Worm (Caenorhabditis elegans) whole organism, late embryonic: ENCODE measurements around the gene gst-4.

Source experiments
- C08G9.2 ChIP-seq: sonication (generic microtip); optimal IDR thresholded peaks from 2 replicates; lab custom pipeline; 2016; ENCODE audit warnings: mild to moderate bottlenecking, missing genetic modification characterization, moderate library complexity, missing compliant biosample characterization
- K09A11.1 ChIP-seq: sonication (generic microtip); optimal IDR thresholded peaks from 2 replicates; lab custom pipeline; 2017; ENCODE audit warnings: antibody characterized with exemption, mild to moderate bottlenecking, missing genetic modification characterization, missing compliant biosample characterization; ENCODE audit not compliant: insufficient read depth
- T23F11.4 ChIP-seq: fragments of 200-800 bp; sonication (Bioruptor generic); optimal IDR thresholded peaks from 2 replicates; lab custom pipeline; 2018; ENCODE audit warnings: mild to moderate bottlenecking, missing genetic modification characterization, missing compliant biosample characterization
- ahr-1 ChIP-seq: sonication (generic microtip); optimal IDR thresholded peaks from 2 replicates; lab custom pipeline; 2016; ENCODE audit warnings: missing genetic modification characterization, missing compliant biosample characterization
- ceh-14 ChIP-seq: sonication (generic microtip); optimal IDR thresholded peaks from 2 replicates; lab custom pipeline; 2016; ENCODE audit warnings: missing genotype, missing genetic modification characterization, missing compliant biosample characterization
- ceh-19 ChIP-seq: fragments of 200-800 bp; sonication (Bioruptor generic); optimal IDR thresholded peaks from 2 replicates; lab custom pipeline; 2018; ENCODE audit warnings: mild to moderate bottlenecking, missing genetic modification characterization, missing compliant biosample characterization
- ceh-2 ChIP-seq: sonication (generic microtip); optimal IDR thresholded peaks from 2 replicates; lab custom pipeline; 2016; ENCODE audit warnings: missing genotype, missing genetic modification characterization, missing compliant biosample characterization
- ceh-24 ChIP-seq: sonication (generic microtip); optimal IDR thresholded peaks from 2 replicates; lab custom pipeline; 2016; ENCODE audit warnings: mild to moderate bottlenecking, missing genetic modification characterization, missing compliant biosample characterization
- ceh-30 ChIP-seq: fragments of 150-350 bp; optimal IDR thresholded peaks from 2 replicates; lab custom pipeline; 2014; ENCODE audit warnings: missing biosample characterization, missing genetic modification characterization
- ceh-31 ChIP-seq: sonication (generic microtip); optimal IDR thresholded peaks from 2 replicates; lab custom pipeline; 2016; ENCODE audit warnings: missing genetic modification characterization, missing compliant biosample characterization
- ceh-34 ChIP-seq: sonication (generic microtip); optimal IDR thresholded peaks from 2 replicates; lab custom pipeline; 2016; ENCODE audit warnings: mild to moderate bottlenecking, missing genetic modification characterization, missing compliant biosample characterization
- ceh-48 ChIP-seq: sonication (generic microtip); optimal IDR thresholded peaks from 2 replicates; lab custom pipeline; 2016; ENCODE audit warnings: missing genetic modification characterization, inconsistent platforms, missing compliant biosample characterization
- ceh-9 ChIP-seq: sonication (generic microtip); optimal IDR thresholded peaks from 2 replicates; lab custom pipeline; 2016; ENCODE audit warnings: mild to moderate bottlenecking, missing genetic modification characterization, inconsistent platforms, missing compliant biosample characterization
- che-1 ChIP-seq: sonication (generic microtip); optimal IDR thresholded peaks from 2 replicates; lab custom pipeline; 2016; ENCODE audit warnings: mild to moderate bottlenecking, missing genetic modification characterization, missing compliant biosample characterization
- dmd-4 ChIP-seq: sonication (generic microtip); optimal IDR thresholded peaks from 2 replicates; lab custom pipeline; 2016; ENCODE audit warnings: borderline replicate concordance, missing genetic modification characterization, missing compliant biosample characterization
- dve-1 ChIP-seq: sonication (generic microtip); optimal IDR thresholded peaks from 2 replicates; lab custom pipeline; 2017; ENCODE audit warnings: antibody characterized with exemption, mild to moderate bottlenecking, missing genetic modification characterization, missing compliant biosample characterization
- elt-2 ChIP-seq: sonication (generic microtip); optimal IDR thresholded peaks from 2 replicates; lab custom pipeline; 2016; ENCODE audit warnings: missing genetic modification reagents, missing genetic modification characterization, missing compliant biosample characterization
- elt-4 ChIP-seq: sonication (generic microtip); optimal IDR thresholded peaks from 2 replicates; lab custom pipeline; 2016; ENCODE audit warnings: missing genetic modification characterization, missing compliant biosample characterization
- ets-4 ChIP-seq: sonication (generic microtip); optimal IDR thresholded peaks from 2 replicates; lab custom pipeline; 2016; ENCODE audit warnings: missing genetic modification characterization, missing compliant biosample characterization
- fax-1 ChIP-seq: sonication (generic microtip); optimal IDR thresholded peaks from 2 replicates; lab custom pipeline; 2016; ENCODE audit warnings: missing genotype, missing genetic modification characterization, missing compliant biosample characterization
- fkh-10 ChIP-seq: fragments of 150-350 bp; optimal IDR thresholded peaks from 2 replicates; lab custom pipeline; 2014; ENCODE audit warnings: missing biosample characterization, missing genetic modification reagents, missing genetic modification characterization
- gmeb-2 ChIP-seq: sonication (generic microtip); optimal IDR thresholded peaks from 2 replicates; lab custom pipeline; 2016; ENCODE audit warnings: missing genetic modification characterization, inconsistent platforms, missing compliant biosample characterization
- hlh-15 ChIP-seq: sonication (generic microtip); optimal IDR thresholded peaks from 2 replicates; lab custom pipeline; 2016; ENCODE audit warnings: missing genetic modification characterization, missing compliant biosample characterization
- hlh-30 ChIP-seq: sonication (generic microtip); optimal IDR thresholded peaks from 2 replicates; lab custom pipeline; 2017; ENCODE audit warnings: antibody characterized with exemption, missing genetic modification characterization, missing compliant biosample characterization; ENCODE audit not compliant: insufficient read depth
- lin-11 ChIP-seq: fragments of 200-800 bp; sonication (Bioruptor generic); optimal IDR thresholded peaks from 2 replicates; lab custom pipeline; 2018; ENCODE audit warnings: mild to moderate bottlenecking, missing genetic modification characterization, missing compliant biosample characterization
- mec-3 ChIP-seq: sonication (generic microtip); optimal IDR thresholded peaks from 2 replicates; lab custom pipeline; 2016; ENCODE audit warnings: borderline replicate concordance, missing genetic modification characterization, missing compliant biosample characterization
- nfya-1 ChIP-seq: sonication (generic microtip); optimal IDR thresholded peaks from 2 replicates; lab custom pipeline; 2017; ENCODE audit warnings: missing genetic modification characterization, mild to moderate bottlenecking, missing compliant biosample characterization, antibody characterized with exemption, moderate library complexity
- nhr-232 ChIP-seq: sonication (generic microtip); optimal IDR thresholded peaks from 2 replicates; lab custom pipeline; 2016; ENCODE audit warnings: missing genetic modification characterization, missing compliant biosample characterization
- npax-4 ChIP-seq: sonication (generic microtip); optimal IDR thresholded peaks from 2 replicates; lab custom pipeline; 2016; ENCODE audit warnings: missing genetic modification characterization, missing compliant biosample characterization
- odd-2 ChIP-seq: sonication (generic microtip); optimal IDR thresholded peaks from 2 replicates; lab custom pipeline; 2017; ENCODE audit warnings: antibody characterized with exemption, mild to moderate bottlenecking, missing genetic modification characterization, missing compliant biosample characterization
- pag-3 ChIP-seq: sonication (generic microtip); optimal IDR thresholded peaks from 2 replicates; lab custom pipeline; 2016; ENCODE audit warnings: missing compliant biosample characterization, missing genetic modification characterization, borderline replicate concordance
- pat-9 ChIP-seq: fragments of 200-800 bp; sonication (Bioruptor generic); optimal IDR thresholded peaks from 2 replicates; lab custom pipeline; 2018; ENCODE audit warnings: mild to moderate bottlenecking, missing genetic modification characterization, moderate library complexity, missing compliant biosample characterization
- pqm-1 ChIP-seq: sonication (generic microtip); optimal IDR thresholded peaks from 2 replicates; lab custom pipeline; 2016; ENCODE audit warnings: missing genetic modification characterization, missing compliant biosample characterization
- pros-1 ChIP-seq: fragments of 150-350 bp; optimal IDR thresholded peaks from 2 replicates; lab custom pipeline; 2014; ENCODE audit warnings: missing biosample characterization, missing genetic modification reagents, missing genetic modification characterization
- ref-2 ChIP-seq: sonication (generic microtip); optimal IDR thresholded peaks from 2 replicates; lab custom pipeline; 2016; ENCODE audit warnings: missing genetic modification characterization, missing compliant biosample characterization
- sox-4 ChIP-seq: sonication (generic microtip); optimal IDR thresholded peaks from 2 replicates; lab custom pipeline; 2017; ENCODE audit warnings: mild to moderate bottlenecking, missing genetic modification characterization, inconsistent platforms, missing compliant biosample characterization
- syd-9 ChIP-seq: sonication (generic microtip); optimal IDR thresholded peaks from 2 replicates; lab custom pipeline; 2016; ENCODE audit warnings: mild to moderate bottlenecking, missing genetic modification characterization, moderate library complexity, missing compliant biosample characterization
- tbx-2 ChIP-seq: sonication (generic microtip); optimal IDR thresholded peaks from 2 replicates; lab custom pipeline; 2016; ENCODE audit warnings: missing genetic modification characterization, missing compliant biosample characterization
- unc-3 ChIP-seq, 2 experiments: fragments of 200-800 bp in 1 of 2; sonication (Bioruptor generic) in 1 of 2; sonication (generic microtip) in 1 of 2; conservative IDR thresholded peaks in 1 of 2; optimal IDR thresholded peaks in 1 of 2; 2 replicates each; pipeline versions ENCODE4 v1.3.6 to Lab custom; 2016 to 2022; ENCODE audit warnings: missing compliant biosample characterization in 2 of 2, missing genetic modification characterization in 2 of 2, missing genetic modification reagents in 1 of 2
- unc-42 ChIP-seq: sonication (generic microtip); optimal IDR thresholded peaks from 2 replicates; lab custom pipeline; 2016; ENCODE audit warnings: missing genotype, missing genetic modification characterization, missing compliant biosample characterization
- unc-55 ChIP-seq: sonication (generic microtip); optimal IDR thresholded peaks from 2 replicates; lab custom pipeline; 2017; ENCODE audit warnings: missing biosample characterization, missing genetic modification reagents, missing genetic modification characterization
- unc-86 ChIP-seq: sonication (generic microtip); optimal IDR thresholded peaks from 2 replicates; lab custom pipeline; 2016; ENCODE audit warnings: missing genetic modification characterization, missing compliant biosample characterization
- zip-5 ChIP-seq: sonication (generic microtip); optimal IDR thresholded peaks from 2 replicates; lab custom pipeline; 2016; ENCODE audit warnings: missing genetic modification characterization, missing compliant biosample characterization
- ztf-16 ChIP-seq: sonication (generic microtip); optimal IDR thresholded peaks from 2 replicates; lab custom pipeline; 2017; ENCODE audit warnings: missing genetic modification characterization, missing compliant biosample characterization

The gst-4 gene

ce11 chrIV:10170808-10171207, 28.8 kb downstream of the gst-4 start:
- TF ChIP-seq ceh-31 (tag; lab: Kevin White, UChicago) (no peak), unc-3 (GFP tag; conservative IDR thresholded peaks at IDR 0.05; lab: Robert Waterston, UW) (no peak), unc-3 (tag; optimal IDR thresholded peaks at IDR 0.05; lab: Kevin White, UChicago) (no peak), dve-1 (tag; lab: Kevin White, UChicago) (no peak), ceh-24 (no peak), unc-42 (tag; lab: Kevin White, UChicago) (peak; percentile 100), hlh-15 (tag; lab: Kevin White, UChicago) (no peak), npax-4 (tag; lab: Kevin White, UChicago) (no peak), elt-2 (tag; lab: Kevin White, UChicago) (no peak)

ce11 chrIV:10174328-10174727, 32.3 kb downstream of the gst-4 start, which contains the start of gene pxf-1:
TSS of gene pxf-1 (minus strand) at chrIV:10174341.
- TF ChIP-seq fkh-10 (GFP tag; lab: Kevin White, UChicago) (no peak), lin-11 (tag; lab: Kevin White, UChicago) (no peak), ceh-2 (tag; lab: Kevin White, UChicago) (no peak), unc-42 (tag; lab: Kevin White, UChicago) (peak; percentile 24), K09A11.1 (tag; lab: Kevin White, UChicago) (no peak)
- TF ChIP-seq, all 69 proteins: peak for 1

- no peak for TF ChIP-seq unc-55 (GFP tag; lab: Kevin White, UChicago)
- TF ChIP-seq elt-2 (tag; lab: Kevin White, UChicago) = peak; percentile 92
- TF ChIP-seq odd-2 = no peak
- no peak for TF ChIP-seq hlh-30 (tag; lab: Kevin White, UChicago)
- no peak for TF ChIP-seq sox-4 (tag; lab: Kevin White, UChicago)
- no peak for TF ChIP-seq ceh-14 (tag; lab: Kevin White, UChicago)
- no peak for TF ChIP-seq ztf-16 (tag; lab: Kevin White, UChicago)
- TF ChIP-seq ceh-30 (tag; lab: Kevin White, UChicago) = no peak
- no peak for TF ChIP-seq ahr-1 (tag; lab: Kevin White, UChicago)
- no peak for TF ChIP-seq unc-86 (tag; lab: Kevin White, UChicago)
- no peak for TF ChIP-seq T23F11.4 (GFP tag; lab: Kevin White, UChicago)
- no peak for TF ChIP-seq ets-4 (tag; lab: Kevin White, UChicago)
- peak; percentile 9 for TF ChIP-seq syd-9 (tag; lab: Kevin White, UChicago)
- no peak for TF ChIP-seq mec-3 (tag; lab: Kevin White, UChicago)
- TF ChIP-seq nhr-232 (tag; lab: Kevin White, UChicago) = no peak
- TF ChIP-seq nfya-1 (tag; lab: Kevin White, UChicago) = peak; percentile 39
- no peak for TF ChIP-seq unc-3 (GFP tag; conservative IDR thresholded peaks at IDR 0.05; lab: Robert Waterston, UW)
- TF ChIP-seq unc-3 (tag; optimal IDR thresholded peaks at IDR 0.05; lab: Kevin White, UChicago) = no peak
- TF ChIP-seq pros-1 (tag; lab: Kevin White, UChicago) = no peak
- TF ChIP-seq che-1 = peak; percentile 27
- peak; percentile 50 for TF ChIP-seq C08G9.2 (tag; lab: Kevin White, UChicago)
- no peak for TF ChIP-seq ref-2 (tag; lab: Kevin White, UChicago)
- TF ChIP-seq hlh-15 (tag; lab: Kevin White, UChicago) = no peak
- no peak for TF ChIP-seq K09A11.1 (tag; lab: Kevin White, UChicago)
- no peak for TF ChIP-seq elt-4 (tag; lab: Kevin White, UChicago)
- no peak for TF ChIP-seq ceh-48 (tag; lab: Kevin White, UChicago)
- peak; percentile 47 for TF ChIP-seq tbx-2 (tag; lab: Kevin White, UChicago)
- TF ChIP-seq ceh-19 (GFP tag; lab: Kevin White, UChicago) = no peak
- TF ChIP-seq ceh-2 (tag; lab: Kevin White, UChicago) = no peak
- no peak for TF ChIP-seq ceh-34
- TF ChIP-seq gmeb-2 (tag; lab: Kevin White, UChicago) = no peak
- no peak for TF ChIP-seq fax-1
- no peak for TF ChIP-seq pag-3
- no peak for TF ChIP-seq dmd-4 (tag; lab: Kevin White, UChicago)
- TF ChIP-seq pat-9 (tag; lab: Kevin White, UChicago) = no peak
- no peak for TF ChIP-seq ceh-9 (tag; lab: Kevin White, UChicago)
- TF ChIP-seq zip-5 (tag; lab: Kevin White, UChicago) = no peak
- TF ChIP-seq ceh-31 (tag; lab: Kevin White, UChicago) = peak; percentile 1
- TF ChIP-seq pqm-1 (tag; lab: Kevin White, UChicago) = peak; percentile 25
Observed at ce11 chrIV:10174932-10175732, 33.1 kb downstream of the gst-4 start.
